Worm (Caenorhabditis elegans) whole organism, L2 larva: ENCODE measurements around the gene C12D8.9.

ENCODE experiments used
- C34F6.9 ChIP-seq: fragments of 150-350 bp; optimal IDR thresholded peaks from 2 replicates; lab custom pipeline; 2014; ENCODE audit warnings: missing biosample characterization, missing genetic modification characterization
- F13H6.1 ChIP-seq: sonication (generic microtip); optimal IDR thresholded peaks from 2 replicates; lab custom pipeline; 2016; ENCODE audit warnings: missing genetic modification characterization, missing compliant biosample characterization
- R02D3.7 ChIP-seq: fragments of 150-350 bp; optimal IDR thresholded peaks from 2 replicates; lab custom pipeline; 2014; ENCODE audit warnings: missing biosample characterization, missing genetic modification characterization
- Y55F3AM.14 ChIP-seq: fragments of 200-800 bp; sonication (Bioruptor generic); optimal IDR thresholded peaks from 2 replicates; lab custom pipeline; 2018; ENCODE audit warnings: mild to moderate bottlenecking, missing genetic modification characterization, missing compliant biosample characterization
- ZK546.5 ChIP-seq: sonication (generic microtip); optimal IDR thresholded peaks from 2 replicates; lab custom pipeline; 2017; ENCODE audit warnings: missing biosample characterization, missing genetic modification characterization
- alr-1 ChIP-seq: fragments of 150-350 bp; optimal IDR thresholded peaks from 2 replicates; lab custom pipeline; 2014; ENCODE audit warnings: missing biosample characterization, missing genetic modification characterization
- blmp-1 ChIP-seq: sonication (generic microtip); optimal IDR thresholded peaks from 2 replicates; lab custom pipeline; 2017; ENCODE audit warnings: missing genetic modification characterization, mild to moderate bottlenecking, missing compliant biosample characterization, antibody characterized with exemption, moderate library complexity; ENCODE audit not compliant: insufficient read depth
- ceh-16 ChIP-seq: fragments of 150-350 bp; optimal IDR thresholded peaks from 2 replicates; lab custom pipeline; 2014; ENCODE audit warnings: missing biosample characterization, missing genetic modification characterization
- ceh-82 ChIP-seq: fragments of 150-350 bp; optimal IDR thresholded peaks from 2 replicates; lab custom pipeline; 2014; ENCODE audit warnings: missing biosample characterization, missing genetic modification characterization
- crh-2 ChIP-seq: sonication (generic microtip); optimal IDR thresholded peaks from 2 replicates; lab custom pipeline; 2017; ENCODE audit warnings: missing biosample characterization, missing genetic modification characterization
- elt-1 ChIP-seq: fragments of 150-350 bp; optimal IDR thresholded peaks from 2 replicates; lab custom pipeline; 2014; ENCODE audit warnings: missing biosample characterization, missing genetic modification characterization
- elt-3 ChIP-seq: sonication (generic microtip); optimal IDR thresholded peaks from 2 replicates; lab custom pipeline; 2017; ENCODE audit warnings: missing biosample characterization, missing genetic modification characterization
- fos-1 ChIP-seq: fragments of 150-350 bp; optimal IDR thresholded peaks from 2 replicates; lab custom pipeline; 2014; ENCODE audit warnings: missing biosample characterization, missing genetic modification characterization
- gmeb-1 ChIP-seq: fragments of 150-350 bp; optimal IDR thresholded peaks from 2 replicates; lab custom pipeline; 2014; ENCODE audit warnings: missing biosample characterization, missing genetic modification characterization
- lin-11 ChIP-seq: fragments of 150-350 bp; sonication (generic microtip); optimal IDR thresholded peaks from 2 replicates; lab custom pipeline; 2014; ENCODE audit warnings: missing biosample characterization, missing genetic modification characterization, inconsistent platforms, mixed read lengths
- lin-13 ChIP-seq: fragments of 150-350 bp; optimal IDR thresholded peaks from 2 replicates; lab custom pipeline; 2014; ENCODE audit warnings: missing biosample characterization, missing genetic modification reagents, missing genetic modification characterization
- lsy-2 ChIP-seq, 2 experiments: fragments of 150-350 bp in 1 of 2; sonication (generic microtip) in 1 of 2; optimal IDR thresholded peaks; 2 replicates each; lab custom pipeline; 2014 to 2017; ENCODE audit warnings: missing biosample characterization in 2 of 2, missing genetic modification characterization in 2 of 2
- mbf-1 ChIP-seq: sonication (generic microtip); optimal IDR thresholded peaks from 2 replicates; lab custom pipeline; 2017; ENCODE audit warnings: missing biosample characterization, missing genetic modification characterization
- mdl-1 ChIP-seq, 2 experiments: fragments of 150-350 bp in 1 of 2; sonication (generic microtip) in 1 of 2; optimal IDR thresholded peaks; 2 replicates each; lab custom pipeline; 2017; ENCODE audit warnings: missing biosample characterization in 2 of 2, missing genetic modification characterization in 2 of 2
- nhr-10 ChIP-seq: sonication (generic microtip); optimal IDR thresholded peaks from 2 replicates; lab custom pipeline; 2017; ENCODE audit warnings: missing biosample characterization, missing genetic modification characterization
- nhr-129 ChIP-seq: fragments of 150-350 bp; optimal IDR thresholded peaks from 2 replicates; lab custom pipeline; 2014; ENCODE audit warnings: missing biosample characterization, missing genetic modification characterization
- nhr-21 ChIP-seq: fragments of 150-350 bp; optimal IDR thresholded peaks from 2 replicates; lab custom pipeline; 2014; ENCODE audit warnings: missing biosample characterization, missing genetic modification characterization
- nhr-237 ChIP-seq: fragments of 150-350 bp; optimal IDR thresholded peaks from 2 replicates; lab custom pipeline; 2014; ENCODE audit warnings: missing biosample characterization, missing genetic modification characterization
- nhr-6 ChIP-seq: fragments of 150-350 bp; optimal IDR thresholded peaks from 2 replicates; lab custom pipeline; 2014; ENCODE audit warnings: missing biosample characterization, missing genetic modification characterization
- nhr-77 ChIP-seq: fragments of 150-350 bp; optimal IDR thresholded peaks from 2 replicates; lab custom pipeline; 2014; ENCODE audit warnings: missing biosample characterization, missing genetic modification characterization
- peb-1 ChIP-seq: fragments of 150-350 bp; optimal IDR thresholded peaks from 2 replicates; lab custom pipeline; 2014; ENCODE audit warnings: missing biosample characterization, missing genetic modification characterization
- sem-4 ChIP-seq: fragments of 150-350 bp; optimal IDR thresholded peaks from 2 replicates; lab custom pipeline; 2014; ENCODE audit warnings: missing biosample characterization, missing genetic modification reagents, missing genetic modification characterization
- skn-1 ChIP-seq: sonication (generic microtip); optimal IDR thresholded peaks from 2 replicates; lab custom pipeline; 2017; ENCODE audit warnings: missing biosample characterization, missing genetic modification characterization
- sma-9 ChIP-seq, 2 experiments: fragments of 150-350 bp in 1 of 2; sonication (generic microtip) in 1 of 2; optimal IDR thresholded peaks; 2 replicates each; lab custom pipeline; 2014 to 2016; ENCODE audit warnings: missing genetic modification characterization in 2 of 2, mild to moderate bottlenecking in 1 of 2, missing biosample characterization in 1 of 2, missing compliant biosample characterization in 1 of 2, missing genetic modification reagents in 1 of 2, moderate library complexity in 1 of 2
- unc-62 ChIP-seq: fragments of 150-350 bp; optimal IDR thresholded peaks from 2 replicates; lab custom pipeline; 2014; ENCODE audit warnings: missing biosample characterization, missing genetic modification reagents, missing genetic modification characterization
- zag-1 ChIP-seq: fragments of 150-350 bp; optimal IDR thresholded peaks from 2 replicates; lab custom pipeline; 2014; ENCODE audit warnings: missing biosample characterization, missing genetic modification characterization
- ztf-4 ChIP-seq: fragments of 150-350 bp; optimal IDR thresholded peaks from 2 replicates; lab custom pipeline; 2014; ENCODE audit warnings: missing biosample characterization, missing genetic modification characterization

The C12D8.9 gene

ce11 chrV:10249515-10249914 is 6.5 kb upstream of the C12D8.9 start:
- no peak for TF ChIP-seq ZK546.5 (tag; lab: Kevin White, UChicago)
- no peak for TF ChIP-seq elt-3
- TF ChIP-seq nhr-10: no peak
- TF ChIP-seq sem-4 (tag; lab: Kevin White, UChicago): no peak
- TF ChIP-seq lsy-2 (tag; optimal IDR thresholded peaks at IDR 0.05; lab: Kevin White, UChicago): no peak
- TF ChIP-seq nhr-21 (tag; lab: Kevin White, UChicago): no peak
- no peak for TF ChIP-seq zag-1
- no peak for TF ChIP-seq unc-62 (GFP tag; lab: Kevin White, UChicago)

ce11 chrV:10248255-10248979 is 5.4 kb upstream of the C12D8.9 start, which contains the start of gene akt-1:
akt-1 (plus strand) TSS chrV:10248905.
- TF ChIP-seq lin-13 (GFP tag; lab: Kevin White, UChicago): no peak
- TF ChIP-seq elt-3: no peak
- TF ChIP-seq lsy-2 (tag; optimal IDR thresholded peaks at IDR 0.05; lab: Kevin White, UChicago): no peak
- TF ChIP-seq elt-1 (tag; lab: Kevin White, UChicago): no peak
- TF ChIP-seq nhr-6 (tag; lab: Kevin White, UChicago): no peak
- TF ChIP-seq nhr-237 (tag; lab: Kevin White, UChicago): no peak
- no peak for TF ChIP-seq nhr-77 (tag; lab: Kevin White, UChicago)
- no peak for TF ChIP-seq mdl-1 (tag; optimal IDR thresholded peaks at IDR 0.05; lab: Kevin White, UChicago)
- TF ChIP-seq unc-62 (GFP tag; lab: Kevin White, UChicago): no peak
- TF ChIP-seq ceh-16 (tag; lab: Kevin White, UChicago): no peak
- no peak for TF ChIP-seq fos-1 (tag; lab: Kevin White, UChicago)
- TF ChIP-seq nhr-21 (tag; lab: Kevin White, UChicago): no peak
- TF ChIP-seq skn-1 (tag; lab: Kevin White, UChicago): no peak
- TF ChIP-seq F13H6.1 (tag; lab: Kevin White, UChicago): no peak
- TF ChIP-seq gmeb-1 (tag; lab: Kevin White, UChicago): no peak

- TF ChIP-seq skn-1 (tag; lab: Kevin White, UChicago) (no peak), nhr-129 (tag; lab: Kevin White, UChicago) (peak; percentile 32), peb-1 (no peak), unc-62 (GFP tag; lab: Kevin White, UChicago) (no peak), nhr-77 (tag; lab: Kevin White, UChicago) (no peak), lsy-2 (tag; optimal IDR thresholded peaks at IDR 0.05; lab: Kevin White, UChicago) (peak in 1 of 2 experiments; percentile 38), blmp-1 (tag; lab: Kevin White, UChicago) (no peak), C34F6.9 (tag; lab: Kevin White, UChicago) (peak; percentile 37), alr-1 (no peak)
Measured at ce11 chrV:10247673-10248239, 4.8 kb upstream of the C12D8.9 start.

- TF ChIP-seq crh-2 (no peak), sma-9 (GFP tag; optimal IDR thresholded peaks at IDR 0.05; lab: Kevin White, UChicago) (peak; percentile 0), sma-9 (tag; optimal IDR thresholded peaks at IDR 0.05; lab: Kevin White, UChicago) (no peak), R02D3.7 (tag; lab: Kevin White, UChicago) (no peak), Y55F3AM.14 (no peak), mdl-1 (tag; optimal IDR thresholded peaks at IDR 0.05; lab: Kevin White, UChicago) (peak in 1 of 2 experiments; percentile 15), zag-1 (no peak)
Measured at ce11 chrV:10246967-10247366, 4.0 kb upstream of the C12D8.9 start.

- TF ChIP-seq ztf-4: peak; percentile 29
- no peak for TF ChIP-seq gmeb-1 (tag; lab: Kevin White, UChicago)
- TF ChIP-seq lsy-2 (tag; optimal IDR thresholded peaks at IDR 0.05; lab: Kevin White, UChicago): peak; percentile 11 to 73
- peak; percentile 67 for TF ChIP-seq sma-9 (GFP tag; optimal IDR thresholded peaks at IDR 0.05; lab: Kevin White, UChicago)
- no peak for TF ChIP-seq sma-9 (tag; optimal IDR thresholded peaks at IDR 0.05; lab: Kevin White, UChicago)
- TF ChIP-seq mdl-1 (tag; optimal IDR thresholded peaks at IDR 0.05; lab: Kevin White, UChicago): peak; percentile 72 to 94
- TF ChIP-seq nhr-6 (tag; lab: Kevin White, UChicago): peak; percentile 47
- TF ChIP-seq C34F6.9 (tag; lab: Kevin White, UChicago): peak; percentile 79
- peak; percentile 27 for TF ChIP-seq lin-13 (GFP tag; lab: Kevin White, UChicago)
- TF ChIP-seq crh-2: peak; percentile 68
- peak; percentile 46 for TF ChIP-seq nhr-21 (tag; lab: Kevin White, UChicago)
- TF ChIP-seq fos-1 (tag; lab: Kevin White, UChicago): peak; percentile 6
- TF ChIP-seq nhr-129 (tag; lab: Kevin White, UChicago): peak; percentile 88
- TF ChIP-seq lin-11 (tag; lab: Kevin White, UChicago): peak; percentile 19
- no peak for TF ChIP-seq ceh-82 (tag; lab: Kevin White, UChicago)
- TF ChIP-seq mbf-1 (tag; lab: Kevin White, UChicago): no peak
Measured at ce11 chrV:10246443-10246885, 3.5 kb upstream of the C12D8.9 start.
